Worm (Caenorhabditis elegans): ENCODE results near the gene C25D7.5.

ce11 chrV:15013328-15013727 lies 39.1 kb upstream of the C25D7.5 start:
- TF ChIP-seq med-1 (GFP tag; optimal IDR thresholded peaks at IDR 0.05; ENCODE audit: insufficient read depth) = no peak
- TF ChIP-seq cog-1 (tag; optimal IDR thresholded peaks at IDR 0.05) = no peak
- TF ChIP-seq flt-1 (GFP tag; IDR thresholded peaks at IDR 0.05) = no peak
- no peak for TF ChIP-seq ztf-23 (GFP tag; IDR thresholded peaks at IDR 0.05)
- TF ChIP-seq klf-2 (GFP tag; conservative IDR thresholded peaks at IDR 0.05) = no peak
- TF ChIP-seq tab-1 (GFP tag; IDR thresholded peaks at IDR 0.05) = no peak
